Worm (Caenorhabditis elegans) whole organism, L3 larva: ENCODE results near the gene col-143.

Source experiments
- R02D3.7 ChIP-seq: fragments of 150-350 bp; optimal IDR thresholded peaks from 2 replicates; lab custom pipeline; 2014; ENCODE audit warnings: missing biosample characterization, missing genetic modification characterization
- ZK546.5 ChIP-seq: sonication (generic microtip); optimal IDR thresholded peaks from 2 replicates; lab custom pipeline; 2017; ENCODE audit warnings: missing biosample characterization, missing genetic modification characterization
- aly-2 ChIP-seq: fragments of 150-350 bp; optimal IDR thresholded peaks from 2 replicates; lab custom pipeline; 2014; ENCODE audit warnings: missing biosample characterization, missing genetic modification characterization
- ama-1 ChIP-seq: fragments of 150-350 bp; optimal IDR thresholded peaks from 2 replicates; lab custom pipeline; 2018
- ceh-16 ChIP-seq: sonication (generic microtip); optimal IDR thresholded peaks from 2 replicates; lab custom pipeline; 2017; ENCODE audit warnings: missing biosample characterization, missing genetic modification characterization
- ceh-28 ChIP-seq: fragments of 150-350 bp; optimal IDR thresholded peaks from 2 replicates; lab custom pipeline; 2014; ENCODE audit warnings: missing biosample characterization, missing genetic modification reagents, missing genetic modification characterization
- ceh-82 ChIP-seq: fragments of 150-350 bp; optimal IDR thresholded peaks from 2 replicates; lab custom pipeline; 2014; ENCODE audit warnings: missing biosample characterization, missing genetic modification characterization
- ceh-9 ChIP-seq: sonication (generic microtip); optimal IDR thresholded peaks from 2 replicates; lab custom pipeline; 2018; ENCODE audit warnings: missing biosample characterization, missing genetic modification characterization
- daf-12 ChIP-seq: fragments of 150-350 bp; optimal IDR thresholded peaks from 2 replicates; lab custom pipeline; 2014; ENCODE audit warnings: missing biosample characterization, missing genetic modification reagents, missing genetic modification characterization
- egl-5 ChIP-seq: fragments of 150-350 bp; optimal IDR thresholded peaks from 2 replicates; lab custom pipeline; 2017; ENCODE audit warnings: missing biosample characterization, missing genetic modification reagents, missing genetic modification characterization, inconsistent platforms
- elt-1 ChIP-seq: fragments of 150-350 bp; optimal IDR thresholded peaks from 2 replicates; lab custom pipeline; 2014; ENCODE audit warnings: missing biosample characterization, missing genetic modification characterization
- elt-2 ChIP-seq: sonication (generic microtip); optimal IDR thresholded peaks from 2 replicates; lab custom pipeline; 2016; ENCODE audit warnings: missing genetic modification reagents, mild to moderate bottlenecking, missing genetic modification characterization, missing compliant biosample characterization
- eor-1 ChIP-seq, 2 experiments: fragments of 150-350 bp; optimal IDR thresholded peaks; 2 replicates each; lab custom pipeline; 2014 to 2018; ENCODE audit warnings: missing biosample characterization in 2 of 2, missing genetic modification characterization in 2 of 2
- fkh-10 ChIP-seq: sonication (generic microtip); optimal IDR thresholded peaks from 2 replicates; lab custom pipeline; 2017; ENCODE audit warnings: missing biosample characterization, missing genetic modification reagents, missing genetic modification characterization
- fkh-2 ChIP-seq: fragments of 150-350 bp; optimal IDR thresholded peaks from 2 replicates; lab custom pipeline; 2014; ENCODE audit warnings: missing biosample characterization, missing genetic modification reagents, missing genetic modification characterization
- fos-1 ChIP-seq: fragments of 150-350 bp; optimal IDR thresholded peaks from 2 replicates; lab custom pipeline; 2014; ENCODE audit warnings: missing biosample characterization, missing genetic modification characterization
- hmg-11 ChIP-seq: sonication (generic microtip); optimal IDR thresholded peaks from 2 replicates; lab custom pipeline; 2016; ENCODE audit warnings: missing genetic modification characterization, missing compliant biosample characterization
- jun-1 ChIP-seq: fragments of 150-350 bp; optimal IDR thresholded peaks from 2 replicates; lab custom pipeline; 2014; ENCODE audit warnings: missing biosample characterization, missing genetic modification reagents, missing genetic modification characterization
- lin-15B ChIP-seq: fragments of 150-350 bp; optimal IDR thresholded peaks from 2 replicates; lab custom pipeline; 2014; ENCODE audit warnings: missing biosample characterization, missing genetic modification characterization
- lin-39 ChIP-seq: fragments of 150-350 bp; optimal IDR thresholded peaks from 2 replicates; lab custom pipeline; 2018; ENCODE audit warnings: missing biosample characterization, missing genetic modification reagents, missing genetic modification characterization
- lsy-12 ChIP-seq: sonication (generic microtip); optimal IDR thresholded peaks from 2 replicates; lab custom pipeline; 2016; ENCODE audit warnings: mild to moderate bottlenecking, missing genetic modification characterization, missing compliant biosample characterization
- mml-1 ChIP-seq: fragments of 150-350 bp; sonication (generic microtip); optimal IDR thresholded peaks from 3 replicates; lab custom pipeline; 2014; ENCODE audit warnings: missing biosample characterization, missing genetic modification characterization
- nfya-1 ChIP-seq: sonication (generic microtip); optimal IDR thresholded peaks from 2 replicates; lab custom pipeline; 2017; ENCODE audit warnings: missing genetic modification characterization, mild to moderate bottlenecking, missing compliant biosample characterization, antibody characterized with exemption, moderate library complexity; ENCODE audit not compliant: insufficient read depth
- nhr-11 ChIP-seq: fragments of 150-350 bp; optimal IDR thresholded peaks from 2 replicates; lab custom pipeline; 2014; ENCODE audit warnings: missing biosample characterization, missing genetic modification characterization
- nhr-12 ChIP-seq: fragments of 150-350 bp; optimal IDR thresholded peaks from 2 replicates; lab custom pipeline; 2014; ENCODE audit warnings: missing biosample characterization, missing genetic modification characterization
- nhr-23 ChIP-seq: fragments of 150-350 bp; optimal IDR thresholded peaks from 2 replicates; lab custom pipeline; 2014; ENCODE audit warnings: missing biosample characterization, missing genetic modification reagents, missing genetic modification characterization
- nhr-25 ChIP-seq: sonication (generic microtip); optimal IDR thresholded peaks from 2 replicates; lab custom pipeline; 2017; ENCODE audit warnings: missing biosample characterization, missing genetic modification characterization
- nhr-28 ChIP-seq: fragments of 150-350 bp; optimal IDR thresholded peaks from 2 replicates; lab custom pipeline; 2014; ENCODE audit warnings: missing biosample characterization, missing genetic modification characterization
- nhr-67 ChIP-seq: fragments of 150-350 bp; optimal IDR thresholded peaks from 2 replicates; lab custom pipeline; 2014; ENCODE audit warnings: missing biosample characterization, missing genetic modification characterization
- nhr-77 ChIP-seq: fragments of 150-350 bp; optimal IDR thresholded peaks from 2 replicates; lab custom pipeline; 2014; ENCODE audit warnings: missing biosample characterization, missing genetic modification characterization
- pha-4 ChIP-seq: fragments of 150-350 bp; optimal IDR thresholded peaks from 2 replicates; lab custom pipeline; 2014; ENCODE audit warnings: missing biosample characterization, missing genetic modification reagents, missing genetic modification characterization
- sea-2 ChIP-seq: fragments of 150-350 bp; sonication (generic microtip); optimal IDR thresholded peaks from 4 replicates; lab custom pipeline; 2014; ENCODE audit warnings: missing biosample characterization, missing genetic modification reagents, missing genetic modification characterization
- snpc-4 ChIP-seq: fragments of 150-350 bp; optimal IDR thresholded peaks from 2 replicates; lab custom pipeline; 2014; ENCODE audit warnings: missing biosample characterization, missing genetic modification characterization
- unc-39 ChIP-seq: sonication (generic microtip); optimal IDR thresholded peaks from 4 replicates; lab custom pipeline; 2017; ENCODE audit warnings: missing biosample characterization, missing genetic modification characterization
- unc-62 ChIP-seq: fragments of 150-350 bp; sonication (generic microtip); optimal IDR thresholded peaks from 4 replicates; lab custom pipeline; 2014; ENCODE audit warnings: missing biosample characterization, missing genetic modification reagents, missing genetic modification characterization
- zag-1 ChIP-seq: fragments of 150-350 bp; optimal IDR thresholded peaks from 2 replicates; lab custom pipeline; 2014; ENCODE audit warnings: missing biosample characterization, missing genetic modification characterization
- ztf-11 ChIP-seq: fragments of 150-350 bp; optimal IDR thresholded peaks from 2 replicates; lab custom pipeline; 2014; ENCODE audit warnings: missing biosample characterization, missing genetic modification characterization
- ztf-4 ChIP-seq: fragments of 150-350 bp; optimal IDR thresholded peaks from 2 replicates; lab custom pipeline; 2014; ENCODE audit warnings: missing biosample characterization, missing genetic modification characterization

Gene col-143

DNA sequence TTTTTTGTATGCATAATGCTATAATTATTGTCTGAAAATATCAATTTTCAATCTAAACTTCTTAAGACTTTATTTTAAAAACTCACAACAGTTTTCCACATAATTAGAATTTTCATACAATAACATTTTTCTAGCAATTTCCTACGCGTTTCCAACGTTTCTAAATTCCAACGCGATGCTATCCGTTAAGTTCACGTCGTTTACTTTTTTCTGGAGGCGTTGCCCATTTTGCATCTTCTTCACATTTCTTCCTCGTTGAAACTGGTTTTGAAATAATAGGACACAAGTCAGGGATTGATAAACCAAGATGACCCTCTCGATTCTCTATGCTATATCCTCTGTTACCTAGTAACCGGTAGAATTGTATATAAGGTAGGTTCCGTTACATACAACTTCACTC is at the start of gene col-143, which contains the start of gene T15B7.14:
col-143 (plus strand) TSS at position 394 of the 400 bp plus-strand sequence.
T15B7.14 (minus strand) TSS at position 101 of the 400 bp plus-strand sequence.
- TF ChIP-seq lsy-12 (no peak), sea-2 (GFP tag; lab: Kevin White, UChicago) (no peak), ZK546.5 (tag; lab: Kevin White, UChicago) (no peak), pha-4 (no peak), elt-1 (tag; lab: Kevin White, UChicago) (no peak), ceh-28 (tag; lab: Kevin White, UChicago) (no peak), jun-1 (tag; lab: Kevin White, UChicago) (no peak), ama-1 (lab: Kevin White, UChicago) (no peak)

DNA sequence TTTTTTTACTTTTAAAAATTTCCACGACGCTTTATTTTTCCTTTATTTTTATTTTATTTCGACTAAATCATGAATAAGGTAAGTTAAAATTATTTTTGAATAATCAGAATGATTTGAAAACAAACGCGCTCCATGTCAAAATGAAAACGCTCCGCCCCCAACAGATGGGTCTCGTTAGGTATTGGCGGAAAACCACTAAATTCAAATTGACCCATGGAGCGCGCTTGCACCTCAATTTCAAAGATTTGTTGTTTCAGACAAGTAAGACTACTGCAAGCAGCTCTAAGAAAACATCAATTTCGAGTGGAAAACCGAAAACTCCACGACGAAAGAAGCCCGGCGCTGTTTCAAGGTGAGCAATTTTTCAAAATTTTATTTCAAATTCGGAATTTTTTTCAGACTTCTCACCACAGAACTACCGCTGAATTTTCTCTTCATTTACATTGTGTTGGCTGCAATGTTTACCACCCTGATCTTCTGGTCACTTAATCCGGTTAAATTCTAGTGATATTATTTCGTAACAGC is 47.5 kb upstream of the col-143 start, which contains the start of gene ZC404.2:
ZC404.2 (plus strand) TSS at position 47 of the 525 bp plus-strand sequence.
- TF ChIP-seq fkh-10 (GFP tag; lab: Kevin White, UChicago), result no peak
- no peak for TF ChIP-seq ama-1 (lab: Kevin White, UChicago)
- TF ChIP-seq nhr-12 (tag; lab: Kevin White, UChicago), result no peak
- no peak for TF ChIP-seq lin-39

DNA sequence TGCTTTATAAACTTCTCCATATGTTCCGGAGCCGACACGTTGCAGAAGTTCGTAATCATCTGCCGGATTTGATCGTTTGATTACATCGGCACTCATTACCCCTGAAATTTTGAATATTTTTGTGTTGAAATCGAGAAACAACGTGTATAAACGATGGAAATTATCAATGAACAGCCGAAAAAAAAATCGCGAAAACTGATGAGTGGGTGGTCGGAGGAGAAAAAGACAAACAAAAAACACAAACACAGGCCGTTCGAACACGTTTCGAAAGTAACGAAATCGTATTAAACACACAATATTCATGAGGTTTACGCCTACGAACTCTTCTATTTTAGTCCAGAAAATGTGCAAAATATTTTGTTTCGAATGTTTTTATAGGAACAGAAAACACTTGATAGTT is 42.9 kb upstream of the col-143 start, which contains the start of gene gck-2:
gck-2 (minus strand) TSS at position 101 of the 400 bp plus-strand sequence.
- no peak for TF ChIP-seq aly-2 (tag; lab: Kevin White, UChicago)
- no peak for TF ChIP-seq unc-39
- TF ChIP-seq ZK546.5 (tag; lab: Kevin White, UChicago), result no peak
- TF ChIP-seq ceh-16 (tag; lab: Kevin White, UChicago), result no peak
- no peak for TF ChIP-seq nhr-25 (tag; lab: Kevin White, UChicago)
- TF ChIP-seq ceh-9 (tag; lab: Kevin White, UChicago), result no peak
- TF ChIP-seq pha-4, result no peak
- no peak for TF ChIP-seq mml-1 (tag; lab: Kevin White, UChicago)
- TF ChIP-seq zag-1 (tag; lab: Kevin White, UChicago), result no peak
- no peak for TF ChIP-seq nhr-77
- no peak for TF ChIP-seq lsy-12
- no peak for TF ChIP-seq ama-1 (lab: Kevin White, UChicago)
- TF ChIP-seq fkh-10 (GFP tag; lab: Kevin White, UChicago), result no peak
- no peak for TF ChIP-seq lin-15B (tag; lab: Kevin White, UChicago)
- TF ChIP-seq eor-1 (tag; optimal IDR thresholded peaks at IDR 0.05; lab: Kevin White, UChicago), result no peak
- TF ChIP-seq ceh-82 (tag; lab: Kevin White, UChicago), result no peak
- TF ChIP-seq lin-39, result no peak
- TF ChIP-seq nhr-28 (tag; lab: Kevin White, UChicago), result no peak
- TF ChIP-seq jun-1 (tag; lab: Kevin White, UChicago), result no peak
- TF ChIP-seq, all 47 proteins: peak for 0

DNA sequence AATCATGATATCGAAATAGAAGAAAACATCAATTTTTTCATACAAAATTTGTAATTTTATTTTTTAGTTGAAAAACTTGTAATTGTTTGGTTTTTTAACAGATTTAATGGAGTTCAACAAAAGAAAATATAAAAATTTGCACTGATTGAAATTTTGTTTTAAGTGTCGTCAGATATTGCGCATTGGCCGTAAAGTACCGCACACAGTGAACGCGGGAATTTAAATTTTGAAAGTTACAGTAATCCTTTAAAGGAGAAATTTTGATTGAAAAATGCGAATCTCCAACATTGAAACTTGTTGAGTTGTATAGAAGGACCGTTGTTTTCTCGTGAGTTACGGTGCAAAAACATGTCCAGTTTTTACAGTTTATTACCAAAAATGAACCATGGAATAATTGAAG is 42.5 kb upstream of the col-143 start:
- TF ChIP-seq pha-4 (peak; percentile 7), nhr-11 (no peak)
- TF ChIP-seq, all 47 proteins: peak for 1

DNA sequence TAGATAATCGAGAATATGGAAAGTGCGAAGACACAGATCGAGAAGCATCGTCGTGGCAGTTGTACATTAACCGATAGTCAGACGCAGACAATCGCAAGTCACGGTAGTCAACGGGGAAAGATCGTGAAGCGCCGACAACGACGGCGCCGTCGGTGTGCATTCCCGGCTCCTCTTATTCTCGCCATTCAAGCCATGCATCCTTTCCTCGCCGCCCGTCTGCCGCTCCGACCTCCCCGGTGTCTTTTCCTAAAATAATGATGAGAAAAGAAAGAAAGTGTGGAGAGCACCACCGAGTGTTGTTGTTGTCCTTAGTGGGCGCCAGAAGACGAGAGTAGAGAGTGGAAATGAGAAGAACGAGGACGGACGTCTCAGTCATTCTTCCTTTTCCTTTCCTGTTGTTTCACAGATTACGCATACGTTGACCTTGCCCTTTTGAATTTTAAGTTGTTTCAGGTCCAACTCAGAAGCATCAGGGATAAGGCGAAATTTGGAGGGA is 41.6 kb upstream of the col-143 start, which contains the start of gene ZC404.1:
ZC404.1 (plus strand) TSS at position 446 of the 496 bp plus-strand sequence.
- TF ChIP-seq ztf-11 (tag; lab: Kevin White, UChicago) (no peak), hmg-11 (tag; lab: Kevin White, UChicago) (no peak), snpc-4 (tag; lab: Kevin White, UChicago) (peak; percentile 71), lin-39 (peak; percentile 28)

DNA sequence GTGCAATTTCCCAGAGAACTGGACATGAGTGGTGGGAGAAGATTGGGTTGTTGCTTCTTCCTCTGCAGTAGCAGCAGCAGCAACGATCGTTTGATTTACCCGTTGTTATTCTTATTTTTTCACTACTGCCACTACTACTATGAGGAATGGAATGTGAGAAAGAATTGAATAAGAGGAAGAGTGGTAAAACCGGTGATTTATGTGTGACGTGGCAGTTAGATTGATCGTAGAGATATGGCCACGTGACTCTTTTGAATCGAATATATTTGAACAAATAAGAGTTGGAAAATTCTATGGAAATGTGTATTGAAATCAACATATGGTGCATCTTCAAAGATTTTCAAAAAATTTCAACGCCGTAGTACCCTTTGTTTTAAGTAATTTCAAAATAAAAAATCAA is 39.2 kb upstream of the col-143 start:
- TF ChIP-seq aly-2 (tag; lab: Kevin White, UChicago), result no peak
- no peak for TF ChIP-seq nhr-11
- TF ChIP-seq egl-5 (tag; lab: Kevin White, UChicago), result no peak
- no peak for TF ChIP-seq zag-1 (tag; lab: Kevin White, UChicago)
- no peak for TF ChIP-seq elt-1 (tag; lab: Kevin White, UChicago)

DNA sequence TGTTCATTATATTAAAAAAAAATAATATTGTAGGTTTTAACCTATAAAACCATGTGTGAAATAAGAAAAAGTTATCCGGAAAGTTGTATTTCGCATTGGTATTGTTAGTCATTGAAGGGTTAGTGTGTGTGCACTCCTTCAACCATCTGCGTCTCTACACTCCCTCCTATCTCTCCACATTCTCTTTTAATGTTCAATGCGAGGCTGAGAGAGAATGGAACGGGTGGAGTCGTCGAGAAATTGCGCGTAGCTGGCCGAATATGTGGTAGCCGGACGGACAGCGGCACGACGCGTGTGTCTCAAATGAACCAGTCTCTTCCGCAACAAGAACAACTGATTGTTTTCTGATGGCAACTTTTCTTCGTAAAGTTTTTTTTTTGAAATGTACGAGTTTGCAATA is 38.5 kb upstream of the col-143 start:
- TF ChIP-seq nhr-67 (no peak), ceh-16 (tag; lab: Kevin White, UChicago) (no peak), elt-1 (tag; lab: Kevin White, UChicago) (no peak), aly-2 (tag; lab: Kevin White, UChicago) (no peak), ceh-28 (tag; lab: Kevin White, UChicago) (no peak), fkh-2 (no peak), ztf-4 (tag; lab: Kevin White, UChicago) (no peak), lin-39 (peak; percentile 83), hmg-11 (tag; lab: Kevin White, UChicago) (peak; percentile 88), daf-12 (tag; lab: Kevin White, UChicago) (no peak), R02D3.7 (tag; lab: Kevin White, UChicago) (peak; percentile 10), unc-62 (GFP tag; lab: Kevin White, UChicago) (no peak), egl-5 (tag; lab: Kevin White, UChicago) (peak; percentile 47), nhr-23 (peak; percentile 65), nhr-25 (tag; lab: Kevin White, UChicago) (no peak), nfya-1 (tag; lab: Kevin White, UChicago) (peak; percentile 63), eor-1 (tag; optimal IDR thresholded peaks at IDR 0.05; lab: Kevin White, UChicago) (no peak), unc-39 (no peak), ama-1 (lab: Kevin White, UChicago) (no peak), elt-2 (tag; lab: Kevin White, UChicago) (peak; percentile 16), fos-1 (tag; lab: Kevin White, UChicago) (no peak), pha-4 (peak; percentile 58), nhr-11 (no peak)
